Fruit fly (Drosophila melanogaster) whole organism, embryonic: ENCODE data around the gene CG42259.

Experiments used
- CG11085 ChIP-seq: fragments of 200-800 bp; sonication (Bioruptor generic); IDR thresholded peaks from 2 replicates; pipeline ENCODE4 v1.3.6; 2022; ENCODE audit warnings: missing biosample characterization, missing genetic modification characterization
- CG13287 ChIP-seq: fragments of 200-800 bp; sonication (Bioruptor generic); IDR thresholded peaks from 2 replicates; pipeline ENCODE4 v1.3.6; 2022; ENCODE audit warnings: missing biosample characterization, missing genetic modification characterization; ENCODE audit not compliant: partially characterized antibody
- CG13894 ChIP-seq: fragments of 200-800 bp; sonication (Bioruptor generic); optimal IDR thresholded peaks from 3 replicates; lab custom pipeline; 2018; ENCODE audit warnings: missing biosample characterization, mild to moderate bottlenecking, missing genetic modification characterization, moderate library complexity
- CG15514 ChIP-seq: fragments of 200-800 bp; sonication (Bioruptor generic); optimal IDR thresholded peaks from 3 replicates; lab custom pipeline; 2017; ENCODE audit warnings: missing biosample characterization, missing genetic modification characterization, mild to moderate bottlenecking, moderate library complexity, missing genetic modification reagents
- CG17802 ChIP-seq: fragments of 200-800 bp; sonication (Bioruptor generic); optimal IDR thresholded peaks from 2 replicates; lab custom pipeline; 2018; ENCODE audit warnings: missing biosample characterization, mild to moderate bottlenecking, missing genetic modification characterization, moderate library complexity
- CG2712 ChIP-seq: fragments of 200-800 bp; optimal IDR thresholded peaks from 3 replicates; lab custom pipeline; 2019; ENCODE audit warnings: missing biosample characterization, mild to moderate bottlenecking, missing genetic modification characterization, moderate library complexity
- CG30403 ChIP-seq: fragments of 200-800 bp; sonication (Bioruptor generic); optimal IDR thresholded peaks from 3 replicates; lab custom pipeline; 2016; ENCODE audit warnings: missing biosample characterization, missing genetic modification characterization
- CG31441 ChIP-seq: fragments of 200-800 bp; sonication (Bioruptor generic); IDR thresholded peaks from 2 replicates; pipeline ENCODE4 v1.3.6; 2022; ENCODE audit warnings: missing biosample characterization, missing genetic modification characterization
- CG32532 ChIP-seq: fragments of 200-800 bp; sonication (Bioruptor generic); IDR thresholded peaks from 2 replicates; pipeline ENCODE4 v1.3.6; 2022; ENCODE audit warnings: missing biosample characterization, missing genetic modification characterization
- CG3407 ChIP-seq: fragments of 200-800 bp; sonication (Bioruptor generic); optimal IDR thresholded peaks from 2 replicates; lab custom pipeline; 2018; ENCODE audit warnings: missing biosample characterization, mild to moderate bottlenecking, missing genetic modification characterization
- CG34224 ChIP-seq: fragments of 200-800 bp; sonication (Bioruptor generic); IDR thresholded peaks from 3 replicates; pipeline ENCODE4 v1.3.6; 2022; ENCODE audit warnings: missing biosample characterization, missing genetic modification characterization; ENCODE audit not compliant: partially characterized antibody
- CG34422 ChIP-seq: fragments of 200-800 bp; sonication (Bioruptor generic); IDR thresholded peaks from 3 replicates; pipeline ENCODE4 v1.3.6; 2022; ENCODE audit warnings: missing biosample characterization, missing genetic modification characterization
- CG3838 ChIP-seq: fragments of 200-800 bp; sonication (Bioruptor generic); optimal IDR thresholded peaks from 3 replicates; lab custom pipeline; 2016; ENCODE audit warnings: missing biosample characterization, missing genetic modification characterization
- CG4617 ChIP-seq: fragments of 200-800 bp; sonication (Bioruptor generic); optimal IDR thresholded peaks from 3 replicates; lab custom pipeline; 2016; ENCODE audit warnings: missing biosample characterization, missing genetic modification characterization, borderline replicate concordance
- CG7963 ChIP-seq: fragments of 200-800 bp; sonication (Bioruptor generic); IDR thresholded peaks from 3 replicates; pipeline ENCODE4 v1.3.6; 2022; ENCODE audit warnings: missing biosample characterization, missing genetic modification characterization; ENCODE audit not compliant: partially characterized antibody
- CG8089 ChIP-seq: fragments of 200-800 bp; sonication (Bioruptor generic); optimal IDR thresholded peaks from 3 replicates; lab custom pipeline; 2016; ENCODE audit warnings: missing biosample characterization, missing genetic modification characterization
- CG9797 ChIP-seq: fragments of 200-800 bp; sonication (Bioruptor generic); optimal IDR thresholded peaks from 3 replicates; lab custom pipeline; 2018; ENCODE audit warnings: missing biosample characterization, mild to moderate bottlenecking, missing genetic modification characterization
- CG9876 ChIP-seq: fragments of 200-800 bp; sonication (Bioruptor generic); optimal IDR thresholded peaks from 2 replicates; lab custom pipeline; 2016; ENCODE audit warnings: missing biosample characterization, missing genetic modification characterization
- CG9932 ChIP-seq: fragments of 200-800 bp; sonication (Bioruptor generic); IDR thresholded peaks from 2 replicates; pipeline ENCODE4 v1.3.6; 2022; ENCODE audit warnings: missing biosample characterization, missing genetic modification characterization
- CHES-1-like ChIP-seq: fragments of 200-800 bp; sonication (Bioruptor generic); optimal IDR thresholded peaks from 2 replicates; lab custom pipeline; 2016; ENCODE audit warnings: missing biosample characterization, missing genetic modification characterization
- Doc3 ChIP-seq: fragments of 200-800 bp; sonication (Bioruptor generic); IDR thresholded peaks from 3 replicates; pipeline ENCODE4 v1.3.6; 2022; ENCODE audit warnings: missing biosample characterization, missing genetic modification characterization; ENCODE audit not compliant: partially characterized antibody
- Dp ChIP-seq: fragments of 200-800 bp; sonication (Bioruptor generic); optimal IDR thresholded peaks from 2 replicates; lab custom pipeline; 2018; ENCODE audit warnings: missing biosample characterization, mild to moderate bottlenecking, missing genetic modification characterization, moderate library complexity
- Dref ChIP-seq: fragments of 200-800 bp; sonication (Bioruptor generic); IDR thresholded peaks from 2 replicates; pipeline ENCODE4 v1.3.6; 2022; ENCODE audit warnings: missing biosample characterization, missing genetic modification characterization
- E2f1 ChIP-seq: fragments of 200-800 bp; sonication (Bioruptor generic); IDR thresholded peaks from 2 replicates; pipeline ENCODE4 v1.3.6; 2022; ENCODE audit warnings: missing biosample characterization, missing genetic modification characterization
- H2.0 ChIP-seq: fragments of 200-800 bp; sonication (Bioruptor generic); IDR thresholded peaks from 2 replicates; pipeline ENCODE4 v1.3.6; 2022; ENCODE audit warnings: missing biosample characterization, missing genetic modification characterization
- HLH4C ChIP-seq: fragments of 200-800 bp; sonication (Bioruptor generic); IDR thresholded peaks from 3 replicates; pipeline ENCODE4 v1.3.6; 2022; ENCODE audit warnings: missing biosample characterization, missing genetic modification characterization; ENCODE audit not compliant: partially characterized antibody
- Ptx1 ChIP-seq: fragments of 200-800 bp; sonication (Bioruptor generic); IDR thresholded peaks from 2 replicates; pipeline ENCODE4 v1.3.6; 2022; ENCODE audit warnings: missing biosample characterization, missing genetic modification characterization
- Sin3A ChIP-seq: fragments of >200 bp; optimal IDR thresholded peaks from 2 replicates; lab custom pipeline; 2018
- Sry-δ ChIP-seq: fragments of 200-800 bp; sonication (Bioruptor generic); optimal IDR thresholded peaks from 2 replicates; lab custom pipeline; 2016; ENCODE audit warnings: missing biosample characterization, missing genetic modification characterization
- Taf1 ChIP-seq: fragments of 200-800 bp; sonication (Bioruptor generic); IDR thresholded peaks from 2 replicates; pipeline ENCODE4 v1.3.6; 2022; ENCODE audit warnings: missing biosample characterization, missing genetic modification characterization
- Tbp ChIP-seq: fragments of >200 bp; optimal IDR thresholded peaks from 2 replicates; lab custom pipeline; 2018; ENCODE audit warnings: missing biosample characterization, missing genetic modification characterization
- Trl ChIP-seq, 3 experiments: fragments of >200 bp in 2 of 3; fragments of 200-800 bp in 1 of 3; sonication (Bioruptor generic) in 1 of 3; optimal IDR thresholded peaks; 2 replicates in 1 of 3; 3 replicates in 2 of 3; lab custom pipeline; 2016 to 2017; ENCODE audit warnings: missing biosample characterization in 1 of 3, missing genetic modification characterization in 1 of 3
- al ChIP-seq: fragments of 200-800 bp; sonication (Bioruptor generic); IDR thresholded peaks from 2 replicates; pipeline ENCODE4 v1.3.6; 2022; ENCODE audit warnings: missing biosample characterization, missing genetic modification characterization
- amos ChIP-seq: fragments of 200-800 bp; sonication (Bioruptor generic); IDR thresholded peaks from 2 replicates; pipeline ENCODE4 v1.3.6; 2022; ENCODE audit warnings: missing biosample characterization, missing genetic modification characterization; ENCODE audit not compliant: partially characterized antibody
- ash1 ChIP-seq: fragments of 200-800 bp; sonication (Bioruptor generic); optimal IDR thresholded peaks from 2 replicates; lab custom pipeline; 2018; ENCODE audit warnings: missing biosample characterization, mild to moderate bottlenecking, missing genetic modification characterization
- bbx ChIP-seq: fragments of 200-800 bp; sonication (Bioruptor generic); IDR thresholded peaks from 2 replicates; pipeline ENCODE4 v1.3.6; 2022; ENCODE audit warnings: missing biosample characterization, missing genetic modification characterization; ENCODE audit not compliant: partially characterized antibody
- ci ChIP-seq: fragments of 200-800 bp; sonication (Bioruptor generic); IDR thresholded peaks from 3 replicates; pipeline ENCODE4 v1.3.6; 2022; ENCODE audit warnings: missing biosample characterization, missing genetic modification characterization
- crp ChIP-seq, 2 experiments: fragments of 200-800 bp; sonication (Bioruptor generic); optimal IDR thresholded peaks; 2 replicates in 1 of 2; 3 replicates in 1 of 2; lab custom pipeline; 2017; ENCODE audit warnings: missing biosample characterization in 2 of 2, missing genetic modification characterization in 2 of 2, mild to moderate bottlenecking in 1 of 2, moderate library complexity in 1 of 2
- dysf ChIP-seq: fragments of 200-800 bp; sonication (Bioruptor generic); IDR thresholded peaks from 3 replicates; pipeline ENCODE4 v1.3.6; 2022; ENCODE audit warnings: missing biosample characterization, missing genetic modification characterization
- gt ChIP-seq: fragments of 200-800 bp; sonication (Bioruptor generic); IDR thresholded peaks from 2 replicates; pipeline ENCODE4 v1.3.6; 2022; ENCODE audit warnings: missing biosample characterization, missing genetic modification characterization
- jumu ChIP-seq: fragments of 200-800 bp; sonication (Bioruptor generic); optimal IDR thresholded peaks from 3 replicates; lab custom pipeline; 2016; ENCODE audit warnings: missing biosample characterization, missing genetic modification characterization
- lbe ChIP-seq: fragments of 200-800 bp; sonication (Bioruptor generic); optimal IDR thresholded peaks from 2 replicates; lab custom pipeline; 2016; ENCODE audit warnings: missing biosample characterization, mild to moderate bottlenecking, missing genetic modification characterization
- prd ChIP-seq, 3 experiments: fragments of >200 bp in 2 of 3; fragments of 200-800 bp in 1 of 3; sonication (Bioruptor generic) in 1 of 3; optimal IDR thresholded peaks in 2 of 3; IDR thresholded peaks in 1 of 3; 2 replicates in 2 of 3; 3 replicates in 1 of 3; pipeline versions ENCODE4 v1.3.6 to Lab custom; 2017 to 2022; ENCODE audit warnings: missing biosample characterization in 1 of 3, missing genetic modification characterization in 1 of 3
- sc ChIP-seq, 3 experiments: fragments of >200 bp in 2 of 3; fragments of 200-800 bp in 1 of 3; sonication (Bioruptor generic) in 1 of 3; optimal IDR thresholded peaks; 2 replicates in 2 of 3; 3 replicates in 1 of 3; lab custom pipeline; 2017; ENCODE audit warnings: mild to moderate bottlenecking in 1 of 3, missing biosample characterization in 1 of 3, missing genetic modification characterization in 1 of 3, missing genetic modification reagents in 1 of 3
- sens ChIP-seq: fragments of 200-800 bp; sonication (Bioruptor generic); peaks from one replicate; lab custom pipeline; 2016; ENCODE audit warnings: missing biosample characterization, missing genetic modification characterization
- sisA ChIP-seq: fragments of 200-800 bp; sonication (Bioruptor generic); IDR thresholded peaks from 2 replicates; pipeline ENCODE4 v1.3.6; 2022; ENCODE audit warnings: missing biosample characterization, missing genetic modification characterization
- slbo ChIP-seq: fragments of 200-800 bp; sonication (Bioruptor generic); IDR thresholded peaks from 2 replicates; pipeline ENCODE4 v1.3.6; 2022; ENCODE audit warnings: missing biosample characterization, missing genetic modification characterization
- ssp ChIP-seq: fragments of 200-800 bp; sonication (Bioruptor generic); IDR thresholded peaks from 2 replicates; pipeline ENCODE4 v1.3.6; 2022; ENCODE audit warnings: missing biosample characterization, missing genetic modification characterization
- zfh2 ChIP-seq: fragments of 200-800 bp; sonication (Bioruptor generic); optimal IDR thresholded peaks from 2 replicates; lab custom pipeline; 2016; ENCODE audit warnings: missing biosample characterization, missing genetic modification characterization

Gene CG42259

dm6 chrX:1033066-1033465 is 13.0 kb upstream of the CG42259 start (continued):
- peak; percentile 49; the same call in 1 of the 2 replicates for TF ChIP-seq E2f1
- peak; percentile 2 for TF ChIP-seq Sin3A (lab: Kevin White, UChicago)
- TF ChIP-seq CG34224 (GFP tag; lab: Robert Waterston, UW) = peak; percentile 98
- TF ChIP-seq amos (GFP tag; lab: Robert Waterston, UW) = peak; percentile 100
- no peak for TF ChIP-seq CG3838 (GFP tag; lab: Kevin White, UChicago)
- peak; percentile 30; the same call in 1 of the 3 replicates for TF ChIP-seq CG34422
- TF ChIP-seq sens (GFP tag; lab: Kevin White, UChicago) = peak; percentile 44
- TF ChIP-seq zfh2 (GFP tag; lab: Kevin White, UChicago) = peak; percentile 35
- peak; percentile 34; the same call in 1 of the 2 replicates for TF ChIP-seq Ptx1 (GFP tag; lab: Robert Waterston, UW)
- TF ChIP-seq ash1 (GFP tag; lab: Kevin White, UChicago) = no peak
- peak; percentile 87 for TF ChIP-seq CG9932 (GFP tag; lab: Robert Waterston, UW)
- TF ChIP-seq Taf1 = peak; percentile 21; the same call in 1 of the 2 replicates
- TF ChIP-seq sc (optimal IDR thresholded peaks at IDR 0.05; lab: Kevin White, UChicago) = no peak
- no peak for TF ChIP-seq sc (GFP tag; optimal IDR thresholded peaks at IDR 0.05; lab: Kevin White, UChicago)
- TF ChIP-seq CHES-1-like (GFP tag; lab: Kevin White, UChicago) = no peak
- peak in 1 of 2 experiments; percentile 24 for TF ChIP-seq crp (GFP tag; optimal IDR thresholded peaks at IDR 0.05; lab: Kevin White, UChicago)
- peak; percentile 96 for TF ChIP-seq Sry-δ
- TF ChIP-seq CG17802 (tag; lab: Kevin White, UChicago) = no peak
- no peak for TF ChIP-seq prd (optimal IDR thresholded peaks at IDR 0.05; lab: Kevin White, UChicago)
- peak; percentile 53; the same call in 2 of the 3 replicates for TF ChIP-seq prd (GFP tag; IDR thresholded peaks at IDR 0.05; lab: Robert Waterston, UW)
- TF ChIP-seq CG13287 (GFP tag; lab: Robert Waterston, UW) = peak; percentile 98
- peak; percentile 72 for TF ChIP-seq slbo (GFP tag; lab: Robert Waterston, UW)
- no peak for TF ChIP-seq CG3407 (GFP tag; lab: Kevin White, UChicago)
- TF ChIP-seq al (GFP tag; lab: Robert Waterston, UW) = 0 out of 2 replicates have a peak, but pooled peaks have one; percentile 31
- TF ChIP-seq CG9876 (GFP tag; lab: Kevin White, UChicago) = no peak
- TF ChIP-seq Trl (optimal IDR thresholded peaks at IDR 0.05; lab: Kevin White, UChicago) = no peak
- peak; percentile 8 for TF ChIP-seq Trl (GFP tag; optimal IDR thresholded peaks at IDR 0.05; lab: Kevin White, UChicago)
- TF ChIP-seq HLH4C (GFP tag; lab: Robert Waterston, UW) = peak; percentile 94
- TF ChIP-seq H2.0 (GFP tag; lab: Robert Waterston, UW) = no peak
- no peak for TF ChIP-seq CG31441 (GFP tag; lab: Robert Waterston, UW)
- peak; percentile 14 for TF ChIP-seq CG4617 (GFP tag; lab: Kevin White, UChicago)
- TF ChIP-seq CG30403 (GFP tag; lab: Kevin White, UChicago) = peak; percentile 4
- no peak for TF ChIP-seq CG8089 (GFP tag; lab: Kevin White, UChicago)
- peak; percentile 89 for TF ChIP-seq Dp (GFP tag; lab: Kevin White, UChicago)
- TF ChIP-seq sisA = peak; percentile 17; the same call in 1 of the 2 replicates
- TF ChIP-seq gt (GFP tag; lab: Robert Waterston, UW) = no peak
- TF ChIP-seq Tbp = no peak
- peak; percentile 92 for TF ChIP-seq Doc3 (GFP tag; lab: Robert Waterston, UW)
- peak; percentile 59; the same call in 1 of the 2 replicates for TF ChIP-seq CG32532 (GFP tag; lab: Robert Waterston, UW)
- no peak for TF ChIP-seq dysf (GFP tag; lab: Robert Waterston, UW)
- 0 out of 3 replicates have a peak, but pooled peaks have one; percentile 27 for TF ChIP-seq ci (GFP tag; lab: Robert Waterston, UW)
- peak; percentile 99 for TF ChIP-seq CG7963
- peak; percentile 15 for TF ChIP-seq CG13894 (tag; lab: Kevin White, UChicago)
- TF ChIP-seq CG11085 (GFP tag; lab: Robert Waterston, UW) = peak; percentile 37; the same call in 1 of the 2 replicates
- peak; percentile 28 for TF ChIP-seq CG9797
- no peak for TF ChIP-seq ssp (GFP tag; lab: Robert Waterston, UW)
- TF ChIP-seq lbe = peak; percentile 13
- TF ChIP-seq bbx (GFP tag; lab: Robert Waterston, UW) = peak; percentile 100
- peak; percentile 51 for TF ChIP-seq CG15514 (GFP tag; lab: Kevin White, UChicago)
- peak; percentile 7 for TF ChIP-seq jumu (GFP tag; lab: Kevin White, UChicago)
- TF ChIP-seq CG2712 = no peak
- peak; percentile 91 for TF ChIP-seq Dref (GFP tag; lab: Robert Waterston, UW)
